Worm (Caenorhabditis elegans) whole organism, midembryonic: ENCODE data around the gene srd-51.

Source experiments
- cog-1 ChIP-seq: sonication (generic microtip); optimal IDR thresholded peaks from 2 replicates; lab custom pipeline; 2016; ENCODE audit warnings: missing genetic modification characterization, missing compliant biosample characterization
- flt-1 ChIP-seq: fragments of 200-800 bp; sonication (Bioruptor generic); IDR thresholded peaks from 2 replicates; pipeline ENCODE4 v1.3.6; 2022; ENCODE audit warnings: missing genetic modification characterization, missing compliant biosample characterization
- med-1 ChIP-seq: sonication (generic microtip); optimal IDR thresholded peaks from 2 replicates; lab custom pipeline; 2017; ENCODE audit warnings: missing genetic modification characterization, mild to moderate bottlenecking, missing compliant biosample characterization, antibody characterized with exemption, missing genetic modification reagents; ENCODE audit not compliant: insufficient read depth
- tab-1 ChIP-seq: fragments of 200-800 bp; sonication (Bioruptor generic); IDR thresholded peaks from 2 replicates; pipeline ENCODE4 v1.3.6; 2022; ENCODE audit warnings: missing genetic modification characterization, missing compliant biosample characterization
- ztf-23 ChIP-seq: fragments of 200-800 bp; sonication (Bioruptor generic); IDR thresholded peaks from 2 replicates; pipeline ENCODE4 v1.3.6; 2022; ENCODE audit warnings: missing genetic modification reagents, missing genetic modification characterization, missing compliant biosample characterization

DNA sequence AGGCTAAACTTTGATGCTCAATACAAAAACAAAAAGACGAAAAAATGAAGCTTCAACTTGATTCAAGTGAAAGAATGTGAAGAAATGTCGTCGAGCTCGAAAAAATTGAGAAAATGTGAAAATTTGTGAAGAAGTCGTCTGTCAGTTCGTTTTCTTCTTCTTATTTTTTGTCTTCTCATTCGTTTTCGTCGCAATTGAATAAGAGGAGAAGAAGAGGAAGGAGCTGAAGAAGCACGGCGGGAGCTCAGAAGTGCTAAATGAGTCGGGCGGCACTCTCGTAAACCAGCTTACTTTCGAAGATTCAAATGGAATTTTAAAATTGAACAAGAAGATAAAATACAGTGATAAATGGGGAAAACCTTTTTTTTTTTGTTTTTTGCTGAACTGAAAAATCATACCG is 20.5 kb upstream of the srd-51 start:
- no peak for TF ChIP-seq tab-1 (GFP tag; lab: Robert Waterston, UW)
- no peak for TF ChIP-seq flt-1 (GFP tag; lab: Robert Waterston, UW)
- no peak for TF ChIP-seq ztf-23 (GFP tag; lab: Robert Waterston, UW)
- TF ChIP-seq cog-1 (tag; lab: Kevin White, UChicago) = no peak
- TF ChIP-seq med-1 (GFP tag; lab: Kevin White, UChicago) = no peak
